Worm (Caenorhabditis elegans) whole organism, mixed stage, embryonic: ENCODE data around the gene ceh-37.

Experiments
- M03D4.4 ChIP-seq: sonication (generic microtip); optimal IDR thresholded peaks from 2 replicates; lab custom pipeline; 2017; ENCODE audit warnings: mild to moderate bottlenecking, missing genetic modification characterization, missing compliant biosample characterization
- bed-3 ChIP-seq: fragments of 200-800 bp; sonication (Bioruptor generic); optimal IDR thresholded peaks from 3 replicates; lab custom pipeline; 2018; ENCODE audit warnings: mild to moderate bottlenecking, missing genetic modification characterization, moderate library complexity, missing compliant biosample characterization
- blmp-1 ChIP-seq: fragments of 150-350 bp; optimal IDR thresholded peaks from 2 replicates; lab custom pipeline; 2014; ENCODE audit warnings: missing biosample characterization, missing genetic modification characterization
- ceh-39 ChIP-seq: fragments of 150-350 bp; optimal IDR thresholded peaks from 2 replicates; lab custom pipeline; 2014; ENCODE audit warnings: missing biosample characterization, missing genetic modification characterization
- ceh-83 ChIP-seq: fragments of 200-800 bp; sonication (Bioruptor generic); optimal IDR thresholded peaks from 2 replicates; lab custom pipeline; 2018; ENCODE audit warnings: mild to moderate bottlenecking, missing genetic modification characterization, missing compliant biosample characterization
- ces-1 ChIP-seq: fragments of 150-350 bp; optimal IDR thresholded peaks from 2 replicates; lab custom pipeline; 2014; ENCODE audit warnings: missing biosample characterization, missing genetic modification reagents, missing genetic modification characterization
- drap-1 ChIP-seq: fragments of 200-800 bp; sonication (Bioruptor generic); optimal IDR thresholded peaks from 3 replicates; lab custom pipeline; 2018; ENCODE audit warnings: mild to moderate bottlenecking, missing genetic modification characterization, missing compliant biosample characterization
- elt-1 ChIP-seq: sonication (generic microtip); optimal IDR thresholded peaks from 2 replicates; lab custom pipeline; 2017; ENCODE audit warnings: missing genetic modification characterization, mild to moderate bottlenecking, missing compliant biosample characterization, antibody characterized with exemption, moderate library complexity, borderline replicate concordance; ENCODE audit not compliant: insufficient read depth
- elt-3 ChIP-seq: fragments of 150-350 bp; optimal IDR thresholded peaks from 2 replicates; lab custom pipeline; 2014; ENCODE audit warnings: missing biosample characterization, missing genetic modification characterization
- flh-1 ChIP-seq: fragments of 200-800 bp; sonication (Bioruptor generic); optimal IDR thresholded peaks from 2 replicates; lab custom pipeline; 2018; ENCODE audit warnings: mild to moderate bottlenecking, missing genetic modification characterization, moderate library complexity, missing compliant biosample characterization
- ham-2 ChIP-seq: fragments of 200-800 bp; sonication (Bioruptor generic); optimal IDR thresholded peaks from 2 replicates; lab custom pipeline; 2018; ENCODE audit warnings: mild to moderate bottlenecking, missing genetic modification characterization, missing compliant biosample characterization
- lin-32 ChIP-seq: fragments of 200-800 bp; sonication (Bioruptor generic); optimal IDR thresholded peaks from 2 replicates; lab custom pipeline; 2018; ENCODE audit warnings: mild to moderate bottlenecking, missing genetic modification characterization, missing compliant biosample characterization
- lsy-2 ChIP-seq: fragments of 150-350 bp; optimal IDR thresholded peaks from 2 replicates; lab custom pipeline; 2014; ENCODE audit warnings: missing biosample characterization, missing genetic modification characterization
- mep-1 ChIP-seq: fragments of 150-350 bp; optimal IDR thresholded peaks from 2 replicates; lab custom pipeline; 2017; ENCODE audit warnings: missing biosample characterization, missing genetic modification reagents, missing genetic modification characterization, inconsistent platforms
- mls-2 ChIP-seq: sonication (generic microtip); optimal IDR thresholded peaks from 2 replicates; lab custom pipeline; 2016; ENCODE audit warnings: mild to moderate bottlenecking, missing genetic modification characterization, moderate library complexity, missing compliant biosample characterization
- nhr-12 ChIP-seq: fragments of 150-350 bp; optimal IDR thresholded peaks from 2 replicates; lab custom pipeline; 2014; ENCODE audit warnings: missing biosample characterization, missing genetic modification characterization
- nhr-2 ChIP-seq: fragments of 150-350 bp; optimal IDR thresholded peaks from 2 replicates; lab custom pipeline; 2014; ENCODE audit warnings: missing biosample characterization, missing genetic modification characterization
- nhr-76 ChIP-seq: sonication (generic microtip); optimal IDR thresholded peaks from 2 replicates; lab custom pipeline; 2017; ENCODE audit warnings: missing biosample characterization, missing genetic modification characterization
- pha-4 ChIP-seq: fragments of 150-350 bp; optimal IDR thresholded peaks from 2 replicates; lab custom pipeline; 2018; ENCODE audit warnings: missing biosample characterization, missing genetic modification reagents, missing genetic modification characterization
- sem-2 ChIP-seq: fragments of 200-800 bp; sonication (Bioruptor generic); optimal IDR thresholded peaks from 2 replicates; lab custom pipeline; 2018; ENCODE audit warnings: mild to moderate bottlenecking, missing genetic modification characterization, missing compliant biosample characterization
- snpc-4 ChIP-seq: fragments of 150-350 bp; optimal IDR thresholded peaks from 2 replicates; lab custom pipeline; 2014; ENCODE audit warnings: missing biosample characterization, missing genetic modification characterization
- sptf-1 ChIP-seq: sonication (generic microtip); optimal IDR thresholded peaks from 2 replicates; lab custom pipeline; 2017; ENCODE audit warnings: mild to moderate bottlenecking, missing genetic modification characterization, moderate library complexity, missing compliant biosample characterization
- tbx-8 ChIP-seq: fragments of 200-800 bp; sonication (Bioruptor generic); optimal IDR thresholded peaks from 2 replicates; lab custom pipeline; 2018; ENCODE audit warnings: mild to moderate bottlenecking, missing genetic modification characterization, moderate library complexity, missing compliant biosample characterization
- unc-120 ChIP-seq: sonication (generic microtip); optimal IDR thresholded peaks from 2 replicates; lab custom pipeline; 2017; ENCODE audit warnings: missing genetic modification characterization, missing compliant biosample characterization; ENCODE audit not compliant: poor library complexity, severe bottlenecking
- ztf-11 ChIP-seq: fragments of 150-350 bp; optimal IDR thresholded peaks from 2 replicates; lab custom pipeline; 2014; ENCODE audit warnings: missing biosample characterization, missing genetic modification characterization

ceh-37 gene

DNA sequence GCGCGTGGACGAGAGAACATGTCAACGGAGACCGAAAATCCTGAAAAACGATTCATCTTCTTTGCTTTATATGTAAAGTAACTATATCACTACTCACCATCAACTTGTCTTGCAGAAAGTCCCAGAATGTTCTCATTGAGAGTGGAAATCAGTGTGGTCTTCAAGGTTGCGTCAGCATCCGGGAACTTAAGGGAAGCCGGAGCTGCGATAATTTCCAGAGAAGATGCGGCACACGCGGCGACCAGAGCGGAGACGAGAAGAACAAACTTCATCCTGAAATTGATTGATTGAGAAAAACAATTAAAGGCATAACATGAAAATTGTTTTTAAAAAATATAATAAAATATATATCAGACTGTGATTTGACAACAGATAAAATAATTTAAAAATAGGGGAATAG, 43.6 kb downstream of the ceh-37 start, which contains the start of gene vha-20:
TSS of gene vha-20 (minus strand) at position 273 of the 400 bp plus-strand sequence.
- TF ChIP-seq flh-1 (no peak), mls-2 (tag; lab: Kevin White, UChicago) (no peak), nhr-12 (no peak), unc-120 (tag; lab: Kevin White, UChicago) (no peak), lin-32 (GFP tag; lab: Kevin White, UChicago) (no peak), ceh-83 (GFP tag; lab: Kevin White, UChicago) (no peak), drap-1 (no peak), nhr-76 (no peak), bed-3 (GFP tag; lab: Kevin White, UChicago) (no peak), M03D4.4 (no peak)

DNA sequence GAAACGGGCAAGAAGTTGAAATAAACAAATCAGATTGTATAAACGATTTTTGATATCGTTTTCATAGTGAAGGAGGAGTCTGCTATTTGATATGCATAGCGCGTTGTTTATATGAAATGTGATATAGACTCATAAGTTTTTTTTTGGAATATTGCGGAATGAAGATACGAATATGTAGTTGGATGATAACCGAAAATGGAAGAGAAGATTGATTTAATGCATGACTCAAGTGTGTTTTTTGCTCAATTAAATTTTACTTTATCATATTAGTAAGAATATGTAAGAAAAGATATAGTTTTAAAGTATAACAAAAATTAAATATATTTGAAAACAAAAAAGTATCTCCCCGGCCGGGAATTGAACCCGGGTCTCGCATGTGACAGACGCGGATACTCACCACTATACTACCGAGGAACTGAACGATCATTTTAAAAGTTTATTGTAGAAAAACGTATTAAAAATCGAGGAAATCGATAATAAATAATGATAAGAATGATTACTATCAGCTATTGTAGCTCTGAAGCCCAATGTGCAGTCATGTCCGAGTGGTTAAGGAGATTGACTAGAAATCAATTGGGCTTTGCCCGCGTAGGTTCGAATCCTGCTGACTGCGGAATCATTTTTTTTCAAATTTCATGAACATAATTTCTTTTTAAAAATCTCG, 46.0 kb downstream of the ceh-37 start, which contains the start of gene lgc-25:
TSS of gene lgc-25 (minus strand) at position 51 of the 664 bp plus-strand sequence.
- TF ChIP-seq mep-1 (tag; lab: Kevin White, UChicago) (no peak), mls-2 (tag; lab: Kevin White, UChicago) (no peak), bed-3 (GFP tag; lab: Kevin White, UChicago) (no peak), nhr-12 (no peak), elt-1 (tag; lab: Kevin White, UChicago) (no peak), nhr-2 (tag; lab: Kevin White, UChicago) (no peak), ces-1 (no peak), snpc-4 (tag; lab: Kevin White, UChicago) (no peak), ceh-83 (GFP tag; lab: Kevin White, UChicago) (no peak), elt-3 (tag; lab: Kevin White, UChicago) (no peak), drap-1 (no peak), lin-32 (GFP tag; lab: Kevin White, UChicago) (no peak)

DNA sequence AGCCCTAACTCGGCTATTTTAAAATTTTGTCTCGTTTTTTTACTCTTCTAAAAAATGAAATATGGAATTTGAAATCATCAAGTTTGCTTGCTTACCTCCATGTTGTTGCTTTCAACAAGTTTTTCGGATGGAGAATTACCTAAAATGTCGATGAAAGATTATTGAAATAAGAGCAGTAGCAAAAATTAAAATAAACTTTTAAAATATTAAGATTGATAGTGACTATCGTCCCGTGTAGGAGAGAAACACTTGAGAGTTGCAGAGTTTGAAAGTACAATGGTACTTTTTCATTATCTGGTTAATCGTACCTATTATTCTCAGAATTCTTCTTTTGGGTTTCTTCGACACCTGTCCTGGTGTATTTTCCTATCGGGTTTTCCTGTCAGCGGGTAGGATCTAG, 50.9 kb downstream of the ceh-37 start, which contains the start of gene ceh-90:
TSS of gene ceh-90 (minus strand) at position 101 of the 400 bp plus-strand sequence.
- TF ChIP-seq nhr-76 = no peak
- TF ChIP-seq tbx-8 (GFP tag; lab: Kevin White, UChicago) = no peak
- no peak for TF ChIP-seq sem-2 (GFP tag; lab: Kevin White, UChicago)
- no peak for TF ChIP-seq sptf-1 (tag; lab: Kevin White, UChicago)
- TF ChIP-seq pha-4 (tag; lab: Kevin White, UChicago) = no peak
- no peak for TF ChIP-seq ceh-83 (GFP tag; lab: Kevin White, UChicago)
- no peak for TF ChIP-seq mls-2 (tag; lab: Kevin White, UChicago)
- TF ChIP-seq ceh-39 (tag; lab: Kevin White, UChicago) = no peak
- no peak for TF ChIP-seq ztf-11
- no peak for TF ChIP-seq ces-1
- no peak for TF ChIP-seq bed-3 (GFP tag; lab: Kevin White, UChicago)

DNA sequence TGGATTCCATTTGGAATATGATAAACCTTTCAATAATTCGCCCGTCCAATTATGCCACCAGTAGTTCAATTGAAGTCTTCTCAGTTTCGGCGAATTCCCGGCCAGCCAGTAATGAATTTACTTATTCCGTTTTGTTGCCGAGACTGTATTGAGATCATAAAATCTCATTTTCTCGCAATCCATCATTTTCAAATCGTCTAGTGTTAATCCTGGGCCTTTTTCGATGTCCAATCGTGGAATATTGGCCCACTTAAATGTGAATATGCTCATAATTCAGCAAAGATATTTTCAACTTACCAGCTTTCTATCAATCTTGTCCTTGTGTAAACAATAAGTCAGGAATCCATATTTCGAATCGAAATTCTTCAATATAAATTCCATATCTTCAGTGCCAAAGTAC, 55.2 kb downstream of the ceh-37 start:
- TF ChIP-seq lin-32 (GFP tag; lab: Kevin White, UChicago) = no peak
- TF ChIP-seq pha-4 (tag; lab: Kevin White, UChicago) = no peak
- no peak for TF ChIP-seq ham-2
- TF ChIP-seq flh-1 = no peak

DNA sequence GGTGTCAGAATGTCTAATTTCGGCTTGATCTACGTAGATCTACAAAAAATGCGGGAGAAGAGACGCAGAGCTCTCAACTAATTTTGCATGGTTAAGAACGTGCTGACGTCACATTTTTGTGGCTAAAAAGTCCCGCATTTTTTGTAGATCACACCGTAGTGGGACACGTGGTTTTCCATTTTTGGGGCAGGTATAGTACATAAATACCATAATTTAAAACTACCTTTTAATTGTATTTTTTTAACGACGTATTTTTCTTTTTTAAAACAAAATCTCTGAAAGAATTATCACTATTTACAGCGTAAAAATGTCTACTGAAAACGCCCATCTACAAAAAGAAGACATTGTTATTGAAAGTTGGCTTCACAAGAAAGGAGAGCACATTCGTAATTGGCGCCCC, 60.4 kb downstream of the ceh-37 start, which contains the start of gene akt-2:
TSS of gene akt-2 (plus strand) at position 301 of the 400 bp plus-strand sequence.
- TF ChIP-seq mls-2 (tag; lab: Kevin White, UChicago) (no peak), blmp-1 (tag; lab: Kevin White, UChicago) (no peak), drap-1 (no peak), lsy-2 (tag; lab: Kevin White, UChicago) (no peak)
